Fruit fly (Drosophila melanogaster) whole organism, embryonic: ENCODE results near the gene Col4a1.
A peak's percentile ranks its signal among the peaks of the same experiment; 100 is the strongest.

Experiments
- Antp ChIP-seq: fragments of 200-800 bp; sonication (Bioruptor generic); optimal IDR thresholded peaks from 3 replicates; lab custom pipeline; 2016; ENCODE audit warnings: missing biosample characterization, missing genetic modification characterization
- B-H2 ChIP-seq: fragments of 200-800 bp; sonication (Bioruptor generic); optimal IDR thresholded peaks from 2 replicates; lab custom pipeline; 2018; ENCODE audit warnings: missing biosample characterization, mild to moderate bottlenecking, missing genetic modification characterization
- Blimp-1 ChIP-seq: fragments of 200-800 bp; sonication (Bioruptor generic); optimal IDR thresholded peaks from 3 replicates; lab custom pipeline; 2018; ENCODE audit warnings: missing biosample characterization, missing genetic modification characterization, mild to moderate bottlenecking, moderate library complexity, missing genetic modification reagents
- CG10565 ChIP-seq: fragments of 200-800 bp; sonication (Bioruptor generic); optimal IDR thresholded peaks from 3 replicates; lab custom pipeline; 2016; ENCODE audit warnings: missing biosample characterization, mild to moderate bottlenecking, missing genetic modification characterization
- CG10654 ChIP-seq: fragments of 200-800 bp; sonication (Bioruptor generic); optimal IDR thresholded peaks from 2 replicates; lab custom pipeline; 2016; ENCODE audit warnings: missing biosample characterization, missing genetic modification characterization
- CG12744 ChIP-seq: fragments of 200-800 bp; sonication (Bioruptor generic); optimal IDR thresholded peaks from 2 replicates; lab custom pipeline; 2016; ENCODE audit warnings: missing biosample characterization, missing genetic modification characterization
- CG14860 ChIP-seq: fragments of 200-800 bp; sonication (Bioruptor generic); IDR thresholded peaks from 3 replicates; pipeline ENCODE4 v1.3.6; 2022; ENCODE audit warnings: missing biosample characterization, missing genetic modification characterization; ENCODE audit not compliant: partially characterized antibody
- CG15011 ChIP-seq: fragments of 200-800 bp; sonication (Bioruptor generic); optimal IDR thresholded peaks from 3 replicates; lab custom pipeline; 2018; ENCODE audit warnings: missing biosample characterization, mild to moderate bottlenecking, missing genetic modification characterization
- CG1602 ChIP-seq: fragments of 200-800 bp; sonication (Bioruptor generic); optimal IDR thresholded peaks from 3 replicates; lab custom pipeline; 2016; ENCODE audit warnings: missing biosample characterization, missing genetic modification characterization
- CG1647 ChIP-seq: fragments of 200-800 bp; sonication (Bioruptor generic); optimal IDR thresholded peaks from 3 replicates; lab custom pipeline; 2016; ENCODE audit warnings: missing biosample characterization, missing genetic modification characterization
- CG17359 ChIP-seq: fragments of 200-800 bp; sonication (Bioruptor generic); optimal IDR thresholded peaks from 3 replicates; lab custom pipeline; 2018; ENCODE audit warnings: missing biosample characterization, mild to moderate bottlenecking, missing genetic modification characterization, moderate library complexity
- CG17829 ChIP-seq: fragments of 200-800 bp; optimal IDR thresholded peaks from 2 replicates; lab custom pipeline; 2019; ENCODE audit warnings: missing biosample characterization, mild to moderate bottlenecking, missing genetic modification characterization, moderate library complexity
- CG18764 ChIP-seq: fragments of 200-800 bp; sonication (Bioruptor generic); optimal IDR thresholded peaks from 3 replicates; lab custom pipeline; 2016; ENCODE audit warnings: missing biosample characterization, missing genetic modification characterization
- CG2199 ChIP-seq: fragments of 200-800 bp; sonication (Bioruptor generic); IDR thresholded peaks from 3 replicates; pipeline ENCODE4 v1.3.6; 2022; ENCODE audit warnings: missing biosample characterization, missing genetic modification characterization
- CG31224 ChIP-seq: fragments of 200-800 bp; sonication (Bioruptor generic); IDR thresholded peaks from 2 replicates; pipeline ENCODE4 v1.3.6; 2022; ENCODE audit warnings: missing biosample characterization, missing genetic modification characterization
- CG31441 ChIP-seq: fragments of 200-800 bp; sonication (Bioruptor generic); IDR thresholded peaks from 2 replicates; pipeline ENCODE4 v1.3.6; 2022; ENCODE audit warnings: missing biosample characterization, missing genetic modification characterization
- CG32772 ChIP-seq: fragments of 200-800 bp; sonication (Bioruptor generic); IDR thresholded peaks from 2 replicates; pipeline ENCODE4 v1.3.6; 2022; ENCODE audit warnings: missing biosample characterization, missing genetic modification characterization
- CG3281 ChIP-seq: fragments of 200-800 bp; sonication (Bioruptor generic); optimal IDR thresholded peaks from 3 replicates; lab custom pipeline; 2017; ENCODE audit warnings: missing biosample characterization, mild to moderate bottlenecking, missing genetic modification characterization
- CG3995 ChIP-seq: fragments of 200-800 bp; sonication (Bioruptor generic); optimal IDR thresholded peaks from 3 replicates; lab custom pipeline; 2016; ENCODE audit warnings: missing biosample characterization, missing genetic modification characterization
- CG7372 ChIP-seq: fragments of 200-800 bp; sonication (Bioruptor generic); IDR thresholded peaks from 2 replicates; pipeline ENCODE4 v1.3.6; 2022; ENCODE audit warnings: missing biosample characterization, missing genetic modification characterization
- CG8359 ChIP-seq: fragments of 200-800 bp; sonication (Bioruptor generic); optimal IDR thresholded peaks from 2 replicates; lab custom pipeline; 2017; ENCODE audit warnings: missing biosample characterization, mild to moderate bottlenecking, missing genetic modification characterization, borderline replicate concordance
- Doc2 ChIP-seq: fragments of 200-800 bp; sonication (Bioruptor generic); IDR thresholded peaks from 2 replicates; pipeline ENCODE4 v1.3.6; 2022; ENCODE audit warnings: missing biosample characterization, missing genetic modification characterization
- Hand ChIP-seq: fragments of 200-800 bp; sonication (Bioruptor generic); optimal IDR thresholded peaks from 2 replicates; lab custom pipeline; 2017; ENCODE audit warnings: mild to moderate bottlenecking, missing biosample characterization, missing genetic modification reagents, missing genetic modification characterization
- Mad ChIP-seq: fragments of 200-800 bp; sonication (Bioruptor generic); optimal IDR thresholded peaks from 2 replicates; lab custom pipeline; 2016; ENCODE audit warnings: missing biosample characterization, missing genetic modification characterization
- Mrtf ChIP-seq: fragments of 200-800 bp; sonication (Bioruptor generic); IDR thresholded peaks from 3 replicates; pipeline ENCODE4 v1.3.6; 2022; ENCODE audit warnings: missing biosample characterization, missing genetic modification characterization
- NK7.1 ChIP-seq: fragments of 200-800 bp; sonication (Bioruptor generic); optimal IDR thresholded peaks from 3 replicates; lab custom pipeline; 2016; ENCODE audit warnings: missing biosample characterization, missing genetic modification characterization
- Oaz ChIP-seq: fragments of 200-800 bp; sonication (Bioruptor generic); IDR thresholded peaks from 2 replicates; pipeline ENCODE4 v1.3.6; 2022; ENCODE audit warnings: missing biosample characterization, missing genetic modification characterization
- Side ChIP-seq: fragments of 200-800 bp; sonication (Bioruptor generic); optimal IDR thresholded peaks from 2 replicates; lab custom pipeline; 2016; ENCODE audit warnings: missing biosample characterization, missing genetic modification characterization
- Six4 ChIP-seq: fragments of 200-800 bp; sonication (Bioruptor generic); optimal IDR thresholded peaks from 2 replicates; lab custom pipeline; 2016; ENCODE audit warnings: missing biosample characterization, missing genetic modification characterization
- Stat92E ChIP-seq, 3 experiments: fragments of >200 bp in 2 of 3; fragments of 200-800 bp in 1 of 3; sonication (Bioruptor generic) in 1 of 3; optimal IDR thresholded peaks; 2 replicates each; lab custom pipeline; 2017 to 2019; ENCODE audit warnings: missing biosample characterization in 3 of 3, missing genetic modification characterization in 3 of 3, mild to moderate bottlenecking in 1 of 3, moderate library complexity in 1 of 3
- ash1 ChIP-seq: fragments of 200-800 bp; sonication (Bioruptor generic); optimal IDR thresholded peaks from 2 replicates; lab custom pipeline; 2018; ENCODE audit warnings: missing biosample characterization, mild to moderate bottlenecking, missing genetic modification characterization
- az2 ChIP-seq: fragments of 200-800 bp; sonication (Bioruptor generic); optimal IDR thresholded peaks from 3 replicates; lab custom pipeline; 2016; ENCODE audit warnings: missing biosample characterization, missing genetic modification characterization
- bab2 ChIP-seq: fragments of 200-800 bp; sonication (Bioruptor generic); optimal IDR thresholded peaks from 2 replicates; lab custom pipeline; 2016; ENCODE audit warnings: missing biosample characterization, missing genetic modification characterization
- bigmax ChIP-seq: fragments of 200-800 bp; sonication (Bioruptor generic); optimal IDR thresholded peaks from 2 replicates; lab custom pipeline; 2018; ENCODE audit warnings: missing biosample characterization, mild to moderate bottlenecking, missing genetic modification characterization
- chinmo ChIP-seq: fragments of 200-800 bp; sonication (Bioruptor generic); IDR thresholded peaks from 4 replicates; pipeline ENCODE4 v1.3.6; 2022; ENCODE audit warnings: missing biosample characterization, missing genetic modification characterization; ENCODE audit not compliant: partially characterized antibody
- chn ChIP-seq: fragments of 200-800 bp; sonication (Bioruptor generic); optimal IDR thresholded peaks from 2 replicates; lab custom pipeline; 2016; ENCODE audit warnings: missing biosample characterization, missing genetic modification characterization
- ci ChIP-seq: fragments of 200-800 bp; sonication (Bioruptor generic); IDR thresholded peaks from 3 replicates; pipeline ENCODE4 v1.3.6; 2022; ENCODE audit warnings: missing biosample characterization, missing genetic modification characterization
- da ChIP-seq: fragments of 200-800 bp; sonication (Bioruptor generic); optimal IDR thresholded peaks from 2 replicates; lab custom pipeline; 2016; ENCODE audit warnings: missing biosample characterization, missing genetic modification characterization
- dan ChIP-seq: fragments of 200-800 bp; sonication (Bioruptor generic); IDR thresholded peaks from 2 replicates; pipeline ENCODE4 v1.3.6; 2022; ENCODE audit warnings: missing biosample characterization, missing genetic modification characterization
- dysf ChIP-seq: fragments of 200-800 bp; sonication (Bioruptor generic); IDR thresholded peaks from 3 replicates; pipeline ENCODE4 v1.3.6; 2022; ENCODE audit warnings: missing biosample characterization, missing genetic modification characterization
- gce ChIP-seq: fragments of 200-800 bp; sonication (Bioruptor generic); IDR thresholded peaks from 3 replicates; pipeline ENCODE4 v1.3.6; 2022; ENCODE audit warnings: missing biosample characterization, missing genetic modification characterization
- hb ChIP-seq: fragments of 200-800 bp; sonication (Bioruptor generic); IDR thresholded peaks from 3 replicates; pipeline ENCODE4 v1.3.6; 2022; ENCODE audit warnings: missing biosample characterization, missing genetic modification characterization; ENCODE audit not compliant: partially characterized antibody
- jigr1 ChIP-seq: fragments of 200-800 bp; sonication (Bioruptor generic); IDR thresholded peaks from 3 replicates; pipeline ENCODE4 v1.3.6; 2022; ENCODE audit warnings: missing biosample characterization, missing genetic modification characterization
- ken ChIP-seq: fragments of 200-800 bp; sonication (Bioruptor generic); IDR thresholded peaks from 3 replicates; pipeline ENCODE4 v1.3.6; 2022; ENCODE audit warnings: missing biosample characterization, missing genetic modification characterization
- nmo ChIP-seq: fragments of 200-800 bp; sonication (Bioruptor generic); optimal IDR thresholded peaks from 2 replicates; lab custom pipeline; 2018; ENCODE audit warnings: missing biosample characterization, mild to moderate bottlenecking, missing genetic modification characterization, moderate library complexity
- org-1 ChIP-seq: fragments of 200-800 bp; sonication (Bioruptor generic); optimal IDR thresholded peaks from 2 replicates; lab custom pipeline; 2017; ENCODE audit warnings: missing biosample characterization, missing genetic modification characterization
- scrt ChIP-seq: fragments of 200-800 bp; sonication (Bioruptor generic); optimal IDR thresholded peaks from 2 replicates; lab custom pipeline; 2018; ENCODE audit warnings: missing biosample characterization, mild to moderate bottlenecking, missing genetic modification characterization, moderate library complexity
- stc ChIP-seq: fragments of 200-800 bp; sonication (Bioruptor generic); IDR thresholded peaks from 2 replicates; pipeline ENCODE4 v1.3.6; 2022; ENCODE audit warnings: missing biosample characterization, missing genetic modification characterization
- twi ChIP-seq: fragments of 200-800 bp; optimal IDR thresholded peaks from 2 replicates; lab custom pipeline; 2019; ENCODE audit warnings: missing biosample characterization, mild to moderate bottlenecking, missing genetic modification characterization, moderate library complexity
- wek ChIP-seq: fragments of 200-800 bp; sonication (Bioruptor generic); optimal IDR thresholded peaks from 3 replicates; lab custom pipeline; 2018; ENCODE audit warnings: missing biosample characterization, mild to moderate bottlenecking, missing genetic modification characterization, moderate library complexity

Gene Col4a1

dm6 chr2L:5044892-5045619 is 15.6 kb downstream of the Col4a1 start (continued):
- TF ChIP-seq CG10654 (peak; percentile 14), Antp (peak; percentile 39), CG31224 (peak; percentile 18; the same call in 1 of the 2 replicates), CG7372 (GFP tag; lab: Robert Waterston, UW) (no peak), az2 (GFP tag; lab: Kevin White, UChicago) (peak; percentile 48), CG1602 (GFP tag; lab: Kevin White, UChicago) (peak; percentile 29), bab2 (GFP tag; lab: Kevin White, UChicago) (no peak), NK7.1 (GFP tag; lab: Kevin White, UChicago) (no peak), bigmax (GFP tag; lab: Kevin White, UChicago) (no peak), chn (GFP tag; lab: Kevin White, UChicago) (peak; percentile 51), jigr1 (GFP tag; lab: Robert Waterston, UW) (no peak), CG32772 (GFP tag; lab: Robert Waterston, UW) (peak; percentile 34; the same call in 1 of the 2 replicates), CG17829 (tag; lab: Kevin White, UChicago) (peak; percentile 42), twi (tag; lab: Kevin White, UChicago) (no peak), hb (GFP tag; lab: Robert Waterston, UW) (no peak), Doc2 (GFP tag; lab: Robert Waterston, UW) (no peak), ci (peak; percentile 85), Mad (GFP tag; lab: Kevin White, UChicago) (peak; percentile 40), Six4 (GFP tag; lab: Kevin White, UChicago) (no peak), CG1647 (GFP tag; lab: Kevin White, UChicago) (no peak), CG15011 (peak; percentile 21), CG3281 (GFP tag; lab: Kevin White, UChicago) (peak; percentile 68), CG14860 (GFP tag; lab: Robert Waterston, UW) (no peak), gce (GFP tag; lab: Robert Waterston, UW) (peak; percentile 77; the same call in 2 of the 3 replicates), nmo (GFP tag; lab: Kevin White, UChicago) (peak; percentile 54), wek (GFP tag; lab: Kevin White, UChicago) (no peak), Blimp-1 (GFP tag; lab: Kevin White, UChicago) (peak; percentile 32), scrt (no peak), Side (GFP tag; lab: Kevin White, UChicago) (peak; percentile 7), CG3995 (GFP tag; lab: Kevin White, UChicago) (no peak), CG2199 (GFP tag; lab: Robert Waterston, UW) (peak; percentile 74), ash1 (GFP tag; lab: Kevin White, UChicago) (no peak), chinmo (GFP tag; lab: Robert Waterston, UW) (no peak), CG17359 (tag; lab: Kevin White, UChicago) (peak; percentile 46), CG8359 (GFP tag; lab: Kevin White, UChicago) (peak; percentile 52), org-1 (GFP tag; lab: Kevin White, UChicago) (peak; percentile 29), CG31441 (GFP tag; lab: Robert Waterston, UW) (peak; percentile 83), stc (GFP tag; lab: Robert Waterston, UW) (peak; percentile 41; the same call in 1 of the 2 replicates), CG12744 (GFP tag; lab: Kevin White, UChicago) (no peak), Stat92E (GFP tag; optimal IDR thresholded peaks at IDR 0.05; lab: Kevin White, UChicago) (no peak), Mrtf (no peak), CG10565 (no peak), dysf (GFP tag; lab: Robert Waterston, UW) (peak; percentile 44; the same call in 1 of the 3 replicates), dan (GFP tag; lab: Robert Waterston, UW) (no peak), Oaz (GFP tag; lab: Robert Waterston, UW) (no peak), da (GFP tag; lab: Kevin White, UChicago) (no peak), CG18764 (GFP tag; lab: Kevin White, UChicago) (no peak), B-H2 (no peak), Hand (no peak), ken (GFP tag; lab: Robert Waterston, UW) (peak; percentile 60; the same call in 2 of the 3 replicates)
